Fruit fly (Drosophila melanogaster): ENCODE data around the gene CG32638.
"Not testable (repeated sequence)": the region's sequence is repeated elsewhere in the genome, so short reads cannot be mapped to it uniquely, and the experiment has no call there.

DNA sequence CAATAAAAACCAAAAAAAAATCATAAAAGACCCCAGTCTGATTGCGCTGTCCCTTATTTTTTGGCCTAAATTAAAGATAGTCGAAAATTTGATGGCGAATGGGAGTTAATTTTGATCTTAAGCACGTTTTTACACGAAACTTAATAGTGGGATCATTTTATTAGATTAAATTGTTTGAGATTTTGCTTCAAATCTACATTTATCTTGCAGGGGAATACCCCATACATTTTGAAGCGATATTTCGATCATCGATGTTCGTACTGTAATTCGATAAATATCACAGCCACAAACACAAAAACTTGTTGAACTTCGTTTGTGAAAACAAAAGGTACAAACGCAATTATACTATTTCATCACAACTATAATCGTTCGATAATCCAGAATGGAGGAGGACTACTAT lies 49.1 kb upstream of the CG32638 start, which contains the start of gene CG32640:
- TF ChIP-seq Gug (GFP tag; IDR thresholded peaks at IDR 0.05); corto (GFP tag; optimal IDR thresholded peaks at IDR 0.05); aop (GFP tag; IDR thresholded peaks at IDR 0.05): not testable (repeated sequence)
